Worm (Caenorhabditis elegans): ENCODE data around the gene W09C2.9.

- TF ChIP-seq elt-3 (tag; optimal IDR thresholded peaks at IDR 0.05) (no peak), ama-1 (optimal IDR thresholded peaks at IDR 0.05) (no peak), skn-1 (tag; optimal IDR thresholded peaks at IDR 0.05) (no peak), ztf-4 (tag; optimal IDR thresholded peaks at IDR 0.05) (no peak), mep-1 (tag; optimal IDR thresholded peaks at IDR 0.05) (no peak), fkh-10 (GFP tag; optimal IDR thresholded peaks at IDR 0.05) (no peak), unc-130 (tag; optimal IDR thresholded peaks at IDR 0.05) (no peak), lin-15B (tag; optimal IDR thresholded peaks at IDR 0.05) (no peak), lin-39 (tag; optimal IDR thresholded peaks at IDR 0.05) (no peak), fos-1 (tag; optimal IDR thresholded peaks at IDR 0.05) (no peak), nhr-85 (tag) (no peak), hpl-2 (GFP tag; optimal IDR thresholded peaks at IDR 0.05) (no peak), sox-4 (tag; optimal IDR thresholded peaks at IDR 0.05) (no peak)
These were observed 34.6 kb upstream of the W09C2.9 start, which contains the start of gene acc-1 for ce11 chrIV:9657753-9658152.

Data from whole organism, L1 larva.